Worm (Caenorhabditis elegans): ENCODE measurements around the gene K06B9.6.

- TF ChIP-seq ttx-3 (tag; optimal IDR thresholded peaks at IDR 0.05) (no peak), pqm-1 (tag; optimal IDR thresholded peaks at IDR 0.05) (no peak), syd-9 (tag; optimal IDR thresholded peaks at IDR 0.05) (no peak), ztf-16 (tag; optimal IDR thresholded peaks at IDR 0.05) (no peak), F13H6.1 (tag; optimal IDR thresholded peaks at IDR 0.05) (no peak), pax-1 (tag; optimal IDR thresholded peaks at IDR 0.05) (no peak), C08G9.2 (tag; optimal IDR thresholded peaks at IDR 0.05) (no peak), hlh-15 (tag; optimal IDR thresholded peaks at IDR 0.05) (no peak), ceh-9 (tag; optimal IDR thresholded peaks at IDR 0.05) (no peak), sox-4 (tag; optimal IDR thresholded peaks at IDR 0.05) (no peak), fkh-10 (GFP tag; optimal IDR thresholded peaks at IDR 0.05) (no peak)
Observed at ce11 chrIV:4152143-4152542, 44.5 kb downstream of the K06B9.6 start, which contains the start of the genes K08D10.10 and R07C12.1.
